Worm (Caenorhabditis elegans) whole organism, midembryonic: Measurements from ENCODE around the gene ddx-19.

Experiments used
- T22C8.4 ChIP-seq: fragments of 200-800 bp; sonication (Bioruptor generic); IDR thresholded peaks from 2 replicates; pipeline ENCODE4 v1.3.6; 2022; ENCODE audit warnings: missing genetic modification characterization, missing compliant biosample characterization
- cog-1 ChIP-seq: sonication (generic microtip); optimal IDR thresholded peaks from 2 replicates; lab custom pipeline; 2016; ENCODE audit warnings: missing genetic modification characterization, missing compliant biosample characterization
- flt-1 ChIP-seq: fragments of 200-800 bp; sonication (Bioruptor generic); IDR thresholded peaks from 2 replicates; pipeline ENCODE4 v1.3.6; 2022; ENCODE audit warnings: missing genetic modification characterization, missing compliant biosample characterization
- klf-2 ChIP-seq: fragments of 200-800 bp; sonication (Bioruptor generic); conservative IDR thresholded peaks from 2 replicates; pipeline ENCODE4 v1.3.6; 2022; ENCODE audit warnings: missing genetic modification reagents, missing genetic modification characterization, missing compliant biosample characterization
- med-1 ChIP-seq: sonication (generic microtip); optimal IDR thresholded peaks from 2 replicates; lab custom pipeline; 2017; ENCODE audit warnings: missing genetic modification characterization, mild to moderate bottlenecking, missing compliant biosample characterization, antibody characterized with exemption, missing genetic modification reagents; ENCODE audit not compliant: insufficient read depth
- ref-1 ChIP-seq: fragments of 200-800 bp; sonication (Bioruptor generic); conservative IDR thresholded peaks from 2 replicates; pipeline ENCODE4 v1.3.6; 2022; ENCODE audit warnings: missing genetic modification reagents, missing genetic modification characterization, missing compliant biosample characterization
- tab-1 ChIP-seq: fragments of 200-800 bp; sonication (Bioruptor generic); IDR thresholded peaks from 2 replicates; pipeline ENCODE4 v1.3.6; 2022; ENCODE audit warnings: missing genetic modification characterization, missing compliant biosample characterization
- ztf-23 ChIP-seq: fragments of 200-800 bp; sonication (Bioruptor generic); IDR thresholded peaks from 2 replicates; pipeline ENCODE4 v1.3.6; 2022; ENCODE audit warnings: missing genetic modification reagents, missing genetic modification characterization, missing compliant biosample characterization
- ztf-29 ChIP-seq: fragments of 200-800 bp; sonication (Bioruptor generic); IDR thresholded peaks from 2 replicates; pipeline ENCODE4 v1.3.6; 2022; ENCODE audit warnings: missing genetic modification reagents, missing genetic modification characterization, missing compliant biosample characterization

The ddx-19 gene

DNA sequence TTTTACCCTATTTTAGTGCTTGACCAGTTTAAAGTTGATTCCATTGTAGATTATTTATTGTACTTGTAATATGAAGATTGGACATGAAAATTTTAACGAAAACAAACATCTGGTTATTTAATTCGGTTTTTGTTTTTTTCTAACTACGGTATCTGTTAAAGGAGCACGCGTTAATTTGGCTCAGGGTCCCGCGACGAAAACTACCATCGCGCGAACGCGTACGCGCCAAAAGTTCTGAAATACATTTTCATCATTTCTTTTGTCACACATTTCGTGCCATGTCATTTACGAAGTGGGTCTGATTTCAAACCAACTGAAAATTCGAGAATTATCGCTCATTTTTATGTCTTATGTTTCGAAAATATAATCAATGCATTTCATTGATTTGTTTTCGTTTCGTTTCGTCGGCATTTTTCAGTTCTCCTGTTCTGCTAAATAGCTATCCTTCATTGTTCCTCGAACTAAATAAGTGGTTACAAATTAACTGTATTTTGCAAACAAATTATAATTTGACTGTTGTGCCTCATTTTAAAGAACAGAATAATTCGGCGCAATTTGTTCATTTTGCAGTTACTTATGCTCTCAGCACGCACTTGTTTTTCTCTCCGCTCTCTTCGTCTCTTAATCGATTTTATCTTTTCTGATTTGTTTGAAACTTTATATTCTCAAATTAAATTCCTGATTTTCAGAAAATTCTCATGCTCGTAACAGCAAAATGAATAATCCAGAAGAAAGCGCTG is 49.2 kb downstream of the ddx-19 start, which contains the start of gene T21B10.3:
Gene T21B10.3, plus strand, starts transcription at position 690 of the 740 bp plus-strand sequence.
- no peak for TF ChIP-seq klf-2

DNA sequence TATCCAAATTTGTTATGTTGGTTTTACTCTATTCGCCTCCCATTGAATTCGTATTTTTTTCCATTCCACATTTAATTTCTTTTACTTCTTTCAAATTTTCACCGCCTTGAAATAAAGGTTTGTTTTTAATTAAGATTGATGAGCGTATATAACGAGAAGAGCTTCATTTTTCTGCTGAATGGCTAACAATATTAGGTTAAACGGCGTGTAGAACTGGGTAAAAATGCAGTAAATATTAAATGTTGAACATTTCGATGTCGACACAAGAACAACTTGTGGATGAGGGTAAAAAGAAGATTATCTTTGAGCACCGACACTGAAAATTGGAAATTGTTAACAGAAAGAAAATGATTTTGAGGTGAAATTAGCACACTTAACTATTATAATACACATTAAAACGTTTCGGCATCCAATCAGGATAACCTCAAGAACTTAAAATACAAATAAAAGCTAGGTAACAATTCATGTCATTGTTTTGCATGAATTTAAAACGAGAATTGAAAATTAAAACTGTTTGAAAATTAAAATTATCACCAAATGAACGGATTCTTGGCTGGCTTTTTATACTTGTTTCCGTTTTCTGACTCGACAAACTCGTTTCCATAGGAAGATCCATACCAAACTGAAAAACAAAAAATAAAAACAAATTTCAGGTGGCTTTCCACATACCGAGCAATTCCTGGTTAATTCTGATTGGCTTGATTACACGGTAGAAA is 54.4 kb downstream of the ddx-19 start:
- TF ChIP-seq klf-2 (no peak), ztf-29 (GFP tag; lab: Robert Waterston, UW) (no peak), ztf-23 (GFP tag; lab: Robert Waterston, UW) (no peak), T22C8.4 (GFP tag; lab: Robert Waterston, UW) (no peak), ref-1 (GFP tag; lab: Robert Waterston, UW) (no peak), cog-1 (tag; lab: Kevin White, UChicago) (no peak), flt-1 (GFP tag; lab: Robert Waterston, UW) (no peak), tab-1 (no peak), med-1 (GFP tag; lab: Kevin White, UChicago) (no peak)
